Worm (Caenorhabditis elegans): ENCODE data around the gene Y82E9BR.8.

Gene Y82E9BR.8

DNA sequence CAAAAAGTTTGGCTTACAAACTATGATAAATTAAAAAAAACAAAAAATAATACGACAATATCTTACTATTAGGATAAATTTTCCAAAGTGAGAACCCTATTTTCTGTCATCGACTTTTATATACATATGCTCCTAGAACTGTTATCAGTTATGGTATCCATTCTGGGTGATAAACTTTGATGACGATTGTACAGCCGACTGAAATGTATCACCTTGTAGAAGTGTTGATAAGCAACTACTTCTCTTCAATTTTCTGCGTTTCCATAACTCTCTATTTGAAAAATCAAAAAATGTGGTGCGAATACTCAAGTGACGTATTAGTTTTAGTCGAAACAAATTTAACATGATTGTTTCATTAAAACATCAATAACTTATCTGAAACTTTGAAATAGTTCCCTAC, 32.1 kb upstream of the Y82E9BR.8 start (continued):
- TF ChIP-seq spr-3 (GFP tag; optimal IDR thresholded peaks at IDR 0.05) (no peak), T26A8.4 (GFP tag; IDR thresholded peaks at IDR 0.05) (no peak), fkh-10 (GFP tag; optimal IDR thresholded peaks at IDR 0.05) (no peak), zfp-3 (GFP tag; conservative IDR thresholded peaks at IDR 0.05) (no peak), dve-1 (tag; optimal IDR thresholded peaks at IDR 0.05; ENCODE audit: insufficient read depth) (peak; percentile 71), tra-1 (GFP tag; IDR thresholded peaks at IDR 0.05) (no peak), pqm-1 (tag; optimal IDR thresholded peaks at IDR 0.05) (peak; percentile 94), T20F7.1 (GFP tag; optimal IDR thresholded peaks at IDR 0.05) (peak; percentile 1)

ce11 chrIII:1388274-1389058, 30.6 kb upstream of the Y82E9BR.8 start, which contains the start of gene pals-20:
Gene pals-20 (minus strand): TSS chrIII:1388324.
- TF ChIP-seq snpc-4 (tag; optimal IDR thresholded peaks at IDR 0.05) (no peak), ceh-28 (tag; optimal IDR thresholded peaks at IDR 0.05) (no peak), dve-1 (tag; optimal IDR thresholded peaks at IDR 0.05; ENCODE audit: insufficient read depth) (peak; percentile 70), spr-1 (tag; optimal IDR thresholded peaks at IDR 0.05) (no peak), daf-16 (GFP tag; optimal IDR thresholded peaks at IDR 0.05) (no peak), daf-16 (tag; optimal IDR thresholded peaks at IDR 0.05) (peak; percentile 59), Y48G9A.11 (GFP tag; IDR thresholded peaks at IDR 0.05) (no peak), nhr-28 (tag; optimal IDR thresholded peaks at IDR 0.05) (peak; percentile 23), lin-15B (tag; optimal IDR thresholded peaks at IDR 0.05) (no peak), unc-39 (tag; optimal IDR thresholded peaks at IDR 0.05) (no peak), Y105C5A.15 (GFP tag; IDR thresholded peaks at IDR 0.05) (no peak), dmd-6 (GFP tag; IDR thresholded peaks at IDR 0.05) (peak; percentile 34; the same call in 1 of the 2 replicates), hmg-1.1 (GFP tag; IDR thresholded peaks at IDR 0.05) (no peak), hlh-11 (tag; optimal IDR thresholded peaks at IDR 0.05) (peak; percentile 55), hlh-30 (tag; optimal IDR thresholded peaks at IDR 0.05; ENCODE audit: insufficient read depth) (peak; percentile 26), zfp-2 (tag; optimal IDR thresholded peaks at IDR 0.05) (no peak), attf-4 (tag; optimal IDR thresholded peaks at IDR 0.05) (no peak), cey-2 (tag; optimal IDR thresholded peaks at IDR 0.05; ENCODE audit: borderline replicate concordance, insufficient read depth) (no peak), nhr-42 (GFP tag; IDR thresholded peaks at IDR 0.05) (no peak), snpc-1.2 (GFP tag; IDR thresholded peaks at IDR 0.05) (no peak), lin-13 (GFP tag; optimal IDR thresholded peaks at IDR 0.05) (no peak), dmd-9 (GFP tag; IDR thresholded peaks at IDR 0.05) (no peak), F49E8.2 (tag; optimal IDR thresholded peaks at IDR 0.05; ENCODE audit: borderline replicate concordance) (no peak), ceh-62 (tag; optimal IDR thresholded peaks at IDR 0.05) (no peak), ama-1 (optimal IDR thresholded peaks at IDR 0.05) (no peak), ztf-7 (tag; optimal IDR thresholded peaks at IDR 0.05) (no peak), egl-43 (GFP tag; IDR thresholded peaks at IDR 0.05) (no peak), saeg-2 (GFP tag; IDR thresholded peaks at IDR 0.05) (no peak), mep-1 (tag; optimal IDR thresholded peaks at IDR 0.05) (no peak), F44E2.7 (GFP tag; IDR thresholded peaks at IDR 0.05) (no peak), F10B5.3 (tag; optimal IDR thresholded peaks at IDR 0.05) (no peak), ceh-82 (tag; optimal IDR thresholded peaks at IDR 0.05) (no peak), lin-29 (GFP tag; IDR thresholded peaks at IDR 0.05) (no peak), pqm-1 (tag; optimal IDR thresholded peaks at IDR 0.05) (peak; percentile 1), nhr-41 (GFP tag; IDR thresholded peaks at IDR 0.05) (no peak), mxl-2 (GFP tag; conservative IDR thresholded peaks at IDR 0.05) (no peak), gei-8 (GFP tag; optimal IDR thresholded peaks at IDR 0.05) (no peak), ztf-11 (tag; optimal IDR thresholded peaks at IDR 0.05) (no peak), pha-4 (GFP tag; IDR thresholded peaks at IDR 0.05) (no peak), pha-4 (tag; optimal IDR thresholded peaks at IDR 0.05) (no peak), egl-27 (tag; optimal IDR thresholded peaks at IDR 0.05) (no peak), zag-1 (tag; optimal IDR thresholded peaks at IDR 0.05) (no peak), unc-62 (GFP tag; optimal IDR thresholded peaks at IDR 0.05 in 1 of 2) (peak in 1 of 2 experiments; percentile 82), unc-62 (tag; optimal IDR thresholded peaks at IDR 0.05) (no peak)

Measured in whole organism, L4 larva.